Worm (Caenorhabditis elegans): ENCODE data around the gene C09H5.7.
A peak's percentile ranks its signal among the peaks of the same experiment; 100 is the strongest.

The C09H5.7 gene

ce11 chrV:8039606-8040005, 45.4 kb downstream of the C09H5.7 start:
- TF ChIP-seq flt-1 (GFP tag; IDR thresholded peaks at IDR 0.05) (peak; percentile 58; the same call in 1 of the 2 replicates), tab-1 (GFP tag; IDR thresholded peaks at IDR 0.05) (no peak)

- no peak for TF ChIP-seq ztf-29 (GFP tag; IDR thresholded peaks at IDR 0.05)
- TF ChIP-seq ztf-23 (GFP tag; IDR thresholded peaks at IDR 0.05), result peak; percentile 56; the same call in 1 of the 2 replicates
- no peak for TF ChIP-seq ref-1 (GFP tag; conservative IDR thresholded peaks at IDR 0.05)
- no peak for TF ChIP-seq klf-2 (GFP tag; conservative IDR thresholded peaks at IDR 0.05)
- TF ChIP-seq flt-1 (GFP tag; IDR thresholded peaks at IDR 0.05), result peak; percentile 38
- no peak for TF ChIP-seq med-1 (GFP tag; optimal IDR thresholded peaks at IDR 0.05; ENCODE audit: insufficient read depth)
- TF ChIP-seq tab-1 (GFP tag; IDR thresholded peaks at IDR 0.05), result no peak
- no peak for TF ChIP-seq cog-1 (tag; optimal IDR thresholded peaks at IDR 0.05)
- TF ChIP-seq T22C8.4 (GFP tag; IDR thresholded peaks at IDR 0.05), result no peak
Observed at ce11 chrV:8039085-8039525, 45.9 kb downstream of the C09H5.7 start.

ce11 chrV:8035947-8036346, 49.1 kb downstream of the C09H5.7 start, which contains the start of gene ZC513.14:
Gene ZC513.14, minus strand, starts transcription at chrV:8036047.
- TF ChIP-seq tab-1 (GFP tag; IDR thresholded peaks at IDR 0.05), result no peak
- TF ChIP-seq cog-1 (tag; optimal IDR thresholded peaks at IDR 0.05), result no peak
- TF ChIP-seq med-1 (GFP tag; optimal IDR thresholded peaks at IDR 0.05; ENCODE audit: insufficient read depth), result no peak
- TF ChIP-seq ztf-29 (GFP tag; IDR thresholded peaks at IDR 0.05), result no peak
- no peak for TF ChIP-seq T22C8.4 (GFP tag; IDR thresholded peaks at IDR 0.05)
- TF ChIP-seq klf-2 (GFP tag; conservative IDR thresholded peaks at IDR 0.05), result no peak
- TF ChIP-seq ztf-23 (GFP tag; IDR thresholded peaks at IDR 0.05), result no peak
- no peak for TF ChIP-seq ref-1 (GFP tag; conservative IDR thresholded peaks at IDR 0.05)
- TF ChIP-seq flt-1 (GFP tag; IDR thresholded peaks at IDR 0.05), result no peak

- TF ChIP-seq ztf-23 (GFP tag; IDR thresholded peaks at IDR 0.05), result no peak
Observed at ce11 chrV:8034811-8035210, 50.2 kb downstream of the C09H5.7 start, which contains the start of gene algn-12. Gene algn-12, plus strand, starts transcription at chrV:8035111.

Measured in whole organism, midembryonic.